Fruit fly (Drosophila melanogaster) whole organism, embryonic: ENCODE measurements around the gene CG44142.

Experiments
- CG11085 ChIP-seq: fragments of 200-800 bp; sonication (Bioruptor generic); IDR thresholded peaks from 2 replicates; pipeline ENCODE4 v1.3.6; 2022; ENCODE audit warnings: missing biosample characterization, missing genetic modification characterization
- CG1602 ChIP-seq: fragments of 200-800 bp; sonication (Bioruptor generic); optimal IDR thresholded peaks from 3 replicates; lab custom pipeline; 2016; ENCODE audit warnings: missing biosample characterization, missing genetic modification characterization
- CG1832 ChIP-seq: fragments of 200-800 bp; sonication (Bioruptor generic); optimal IDR thresholded peaks from 2 replicates; lab custom pipeline; 2017; ENCODE audit warnings: missing biosample characterization, mild to moderate bottlenecking, missing genetic modification characterization, inconsistent platforms
- Dref ChIP-seq: fragments of 200-800 bp; sonication (Bioruptor generic); IDR thresholded peaks from 2 replicates; pipeline ENCODE4 v1.3.6; 2022; ENCODE audit warnings: missing biosample characterization, missing genetic modification characterization
- HmgD ChIP-seq: fragments of 200-800 bp; sonication (Bioruptor generic); optimal IDR thresholded peaks from 3 replicates; lab custom pipeline; 2016; ENCODE audit warnings: missing biosample characterization, missing genetic modification characterization
- crol ChIP-seq: fragments of 200-800 bp; sonication (Bioruptor generic); IDR thresholded peaks from 2 replicates; pipeline ENCODE4 v1.3.6; 2022; ENCODE audit warnings: missing biosample characterization, missing genetic modification characterization
- lilli ChIP-seq: fragments of 200-800 bp; sonication (Bioruptor generic); optimal IDR thresholded peaks from 3 replicates; lab custom pipeline; 2016; ENCODE audit warnings: missing biosample characterization, missing genetic modification characterization
- pan ChIP-seq, 4 experiments: fragments of >200 bp in 3 of 4; fragments of 200-800 bp in 1 of 4; sonication (Bioruptor generic) in 1 of 4; optimal IDR thresholded peaks in 3 of 4; IDR thresholded peaks in 1 of 4; 2 replicates each; pipeline versions ENCODE4 v1.3.6 to Lab custom; 2017 to 2022; ENCODE audit warnings: missing biosample characterization in 2 of 4, missing genetic modification characterization in 2 of 4, mixed read lengths in 1 of 4
- pros ChIP-seq: fragments of 200-800 bp; sonication (Bioruptor generic); optimal IDR thresholded peaks from 3 replicates; lab custom pipeline; 2019; ENCODE audit warnings: missing biosample characterization, mild to moderate bottlenecking, missing genetic modification characterization, moderate library complexity

DNA sequence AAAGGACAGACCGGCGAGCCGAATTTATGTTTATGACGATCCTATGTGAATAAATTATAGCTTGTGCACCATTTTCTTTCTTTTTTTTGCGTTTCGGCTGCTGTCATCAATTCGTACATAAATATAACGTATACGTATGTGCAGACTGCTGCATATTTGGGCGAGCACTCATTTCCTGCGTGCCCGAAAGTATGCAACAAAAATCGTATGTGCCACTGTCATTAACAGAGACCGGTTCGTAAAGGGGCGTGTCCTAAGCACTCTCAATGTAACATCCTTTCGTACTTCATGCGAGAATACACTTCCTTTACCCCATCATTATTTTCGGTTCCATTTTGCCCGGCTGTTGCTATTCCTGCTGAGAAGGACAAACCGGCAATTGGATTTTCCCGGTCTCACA lies 47.1 kb upstream of the CG44142 start:
- TF ChIP-seq pan (optimal IDR thresholded peaks at IDR 0.05; lab: Kevin White, UChicago) (no peak), pan (GFP tag; optimal IDR thresholded peaks at IDR 0.05 in 1 of 2, IDR thresholded peaks at IDR 0.05 in 1 of 2) (no peak), HmgD (GFP tag; lab: Kevin White, UChicago) (no peak), Dref (no peak), CG11085 (GFP tag; lab: Robert Waterston, UW) (no peak), pros (GFP tag; lab: Kevin White, UChicago) (no peak), CG1832 (GFP tag; lab: Kevin White, UChicago) (no peak), lilli (no peak), crol (GFP tag; lab: Robert Waterston, UW) (no peak), CG1602 (GFP tag; lab: Kevin White, UChicago) (no peak)
